Fruit fly (Drosophila melanogaster): ENCODE data around the gene cnc.

DNA sequence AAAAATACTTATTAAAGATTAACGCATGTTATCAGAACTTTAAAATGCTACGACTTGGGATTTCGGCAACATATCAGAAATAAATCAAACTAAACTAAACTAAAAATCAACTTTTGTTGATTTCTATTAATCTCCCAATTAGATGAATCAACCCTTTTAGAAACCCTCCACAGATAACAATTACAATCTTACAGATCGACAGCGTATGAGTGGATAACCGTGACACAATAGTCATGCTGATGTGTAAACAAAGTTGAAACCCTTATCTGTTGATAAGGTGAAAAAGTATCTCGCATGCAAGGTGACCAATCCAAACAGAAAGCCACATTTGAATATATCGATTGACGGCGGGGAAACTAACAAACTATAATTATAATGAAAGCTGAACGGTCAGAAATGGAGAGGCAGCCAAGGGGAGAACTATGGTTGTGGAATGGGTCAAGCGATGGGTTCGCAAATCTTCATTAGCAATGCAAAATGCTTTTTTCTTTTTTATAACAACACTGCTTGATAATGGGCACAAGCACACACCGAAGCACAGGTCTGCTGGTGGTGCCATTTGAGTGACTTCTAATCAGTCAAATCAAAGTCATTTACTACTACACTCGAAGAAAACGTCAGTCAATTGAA, 9.3 kb downstream of the cnc start:
- TF ChIP-seq CG32006 (GFP tag; optimal IDR thresholded peaks at IDR 0.05) (no peak), Smox (GFP tag; optimal IDR thresholded peaks at IDR 0.05) (no peak), CG4318 (GFP tag; optimal IDR thresholded peaks at IDR 0.05) (no peak), OdsH (GFP tag; optimal IDR thresholded peaks at IDR 0.05) (no peak), Eip93F (GFP tag; optimal IDR thresholded peaks at IDR 0.05) (no peak), Eip75B (GFP tag; optimal IDR thresholded peaks at IDR 0.05) (no peak), esn (GFP tag; optimal IDR thresholded peaks at IDR 0.05) (no peak)
